Fruit fly (Drosophila melanogaster) whole organism, embryonic: ENCODE results near the gene insv.

Source experiments
- ATbp ChIP-seq: fragments of 200-800 bp; sonication (Bioruptor generic); optimal IDR thresholded peaks from 2 replicates; lab custom pipeline; 2017; ENCODE audit warnings: missing biosample characterization, mild to moderate bottlenecking, missing genetic modification characterization, missing genetic modification reagents
- BtbVII ChIP-seq: fragments of 200-800 bp; sonication (Bioruptor generic); optimal IDR thresholded peaks from 3 replicates; lab custom pipeline; 2017; ENCODE audit warnings: missing biosample characterization, mild to moderate bottlenecking, missing genetic modification characterization
- CG11247 ChIP-seq: fragments of 200-800 bp; sonication (Bioruptor generic); IDR thresholded peaks from 2 replicates; pipeline ENCODE4 v1.3.6; 2022; ENCODE audit warnings: missing biosample characterization, missing genetic modification characterization
- CG12744 ChIP-seq: fragments of 200-800 bp; sonication (Bioruptor generic); optimal IDR thresholded peaks from 2 replicates; lab custom pipeline; 2016; ENCODE audit warnings: missing biosample characterization, missing genetic modification characterization
- CG12942 ChIP-seq: fragments of 200-800 bp; sonication (Bioruptor generic); optimal IDR thresholded peaks from 3 replicates; lab custom pipeline; 2016; ENCODE audit warnings: missing biosample characterization, missing genetic modification characterization
- CG14710 ChIP-seq: fragments of 200-800 bp; sonication (Bioruptor generic); optimal IDR thresholded peaks from 3 replicates; lab custom pipeline; 2019; ENCODE audit warnings: missing biosample characterization, mild to moderate bottlenecking, missing genetic modification characterization, moderate library complexity
- CG14965 ChIP-seq: fragments of 200-800 bp; sonication (Bioruptor generic); optimal IDR thresholded peaks from 2 replicates; lab custom pipeline; 2016; ENCODE audit warnings: missing biosample characterization, missing genetic modification characterization, borderline replicate concordance
- CG15073 ChIP-seq: fragments of 200-800 bp; sonication (Bioruptor generic); optimal IDR thresholded peaks from 2 replicates; lab custom pipeline; 2016; ENCODE audit warnings: missing biosample characterization, missing genetic modification characterization
- CG16863 ChIP-seq: fragments of 200-800 bp; sonication (Bioruptor generic); optimal IDR thresholded peaks from 3 replicates; lab custom pipeline; 2016; ENCODE audit warnings: missing biosample characterization, missing genetic modification characterization
- CG17186 ChIP-seq: fragments of 200-800 bp; sonication (Bioruptor generic); optimal IDR thresholded peaks from 3 replicates; lab custom pipeline; 2017; ENCODE audit warnings: missing biosample characterization, missing genetic modification reagents, missing genetic modification characterization
- CG17361 ChIP-seq: fragments of 200-800 bp; sonication (Bioruptor generic); IDR thresholded peaks from 3 replicates; pipeline ENCODE4 v1.3.6; 2022; ENCODE audit warnings: missing biosample characterization, missing genetic modification characterization
- CG17612 ChIP-seq: fragments of 200-800 bp; sonication (Bioruptor generic); IDR thresholded peaks from 2 replicates; pipeline ENCODE4 v1.3.6; 2022; ENCODE audit warnings: missing biosample characterization, missing genetic modification characterization
- CG2712 ChIP-seq: fragments of 200-800 bp; optimal IDR thresholded peaks from 3 replicates; lab custom pipeline; 2019; ENCODE audit warnings: missing biosample characterization, mild to moderate bottlenecking, missing genetic modification characterization, moderate library complexity
- CG31441 ChIP-seq: fragments of 200-800 bp; sonication (Bioruptor generic); IDR thresholded peaks from 2 replicates; pipeline ENCODE4 v1.3.6; 2022; ENCODE audit warnings: missing biosample characterization, missing genetic modification characterization
- CG3726 ChIP-seq: fragments of 200-800 bp; sonication (Bioruptor generic); IDR thresholded peaks from 3 replicates; pipeline ENCODE4, ENCODE4 v1.3.6; 2022; ENCODE audit warnings: missing biosample characterization, missing genetic modification characterization
- CG43689 ChIP-seq: fragments of 200-800 bp; sonication (Bioruptor generic); IDR thresholded peaks from 2 replicates; pipeline ENCODE4 v1.3.6; 2022; ENCODE audit warnings: missing biosample characterization, missing genetic modification characterization
- CG6791 ChIP-seq: fragments of 200-800 bp; sonication (Bioruptor generic); IDR thresholded peaks from 3 replicates; pipeline ENCODE4 v1.3.6; 2022; ENCODE audit warnings: missing biosample characterization, missing genetic modification characterization; ENCODE audit not compliant: partially characterized antibody
- CG7839 ChIP-seq: fragments of 200-800 bp; sonication (Bioruptor generic); optimal IDR thresholded peaks from 3 replicates; lab custom pipeline; 2018; ENCODE audit warnings: missing biosample characterization, mild to moderate bottlenecking, missing genetic modification characterization, moderate library complexity
- CG7987 ChIP-seq: fragments of 200-800 bp; sonication (Bioruptor generic); optimal IDR thresholded peaks from 2 replicates; lab custom pipeline; 2018; ENCODE audit warnings: missing biosample characterization, mild to moderate bottlenecking, missing genetic modification characterization, moderate library complexity
- Dfd ChIP-seq, 2 experiments: fragments of >200 bp; optimal IDR thresholded peaks; 2 replicates each; lab custom pipeline; 2017; ENCODE audit warnings: missing biosample characterization in 2 of 2, missing genetic modification characterization in 2 of 2
- Med ChIP-seq: fragments of 200-800 bp; sonication (Bioruptor generic); peaks from one replicate; lab custom pipeline; 2016; ENCODE audit warnings: missing biosample characterization, missing genetic modification characterization, mild to moderate bottlenecking, inconsistent platforms, moderate library complexity
- Mes4 ChIP-seq: fragments of 200-800 bp; sonication (Bioruptor generic); optimal IDR thresholded peaks from 2 replicates; lab custom pipeline; 2016; ENCODE audit warnings: missing biosample characterization, missing genetic modification characterization
- Mrtf ChIP-seq: fragments of 200-800 bp; sonication (Bioruptor generic); IDR thresholded peaks from 3 replicates; pipeline ENCODE4 v1.3.6; 2022; ENCODE audit warnings: missing biosample characterization, missing genetic modification characterization
- NC2α ChIP-seq: fragments of 200-800 bp; sonication (Bioruptor generic); optimal IDR thresholded peaks from 2 replicates; lab custom pipeline; 2016; ENCODE audit warnings: missing biosample characterization, missing genetic modification characterization
- NFAT ChIP-seq: fragments of 200-800 bp; sonication (Bioruptor generic); IDR thresholded peaks from 2 replicates; pipeline ENCODE4 v1.3.6; 2022; ENCODE audit warnings: missing biosample characterization, missing genetic modification characterization
- Nf-YA ChIP-seq: fragments of 200-800 bp; sonication (Bioruptor generic); IDR thresholded peaks from 2 replicates; pipeline ENCODE4 v1.3.6; 2022; ENCODE audit warnings: missing biosample characterization, missing genetic modification characterization
- Optix ChIP-seq: fragments of 200-800 bp; sonication (Bioruptor generic); IDR thresholded peaks from 3 replicates; pipeline ENCODE4 v1.3.6; 2022; ENCODE audit warnings: missing biosample characterization, missing genetic modification characterization
- Ptx1 ChIP-seq: fragments of 200-800 bp; sonication (Bioruptor generic); IDR thresholded peaks from 2 replicates; pipeline ENCODE4 v1.3.6; 2022; ENCODE audit warnings: missing biosample characterization, missing genetic modification characterization
- Six4 ChIP-seq: fragments of 200-800 bp; sonication (Bioruptor generic); optimal IDR thresholded peaks from 2 replicates; lab custom pipeline; 2016; ENCODE audit warnings: missing biosample characterization, missing genetic modification characterization
- Sox100B ChIP-seq: fragments of 200-800 bp; sonication (Bioruptor generic); optimal IDR thresholded peaks from 3 replicates; lab custom pipeline; 2018; ENCODE audit warnings: missing biosample characterization, mild to moderate bottlenecking, missing genetic modification characterization
- ac ChIP-seq: fragments of 200-800 bp; sonication (Bioruptor generic); optimal IDR thresholded peaks from 3 replicates; lab custom pipeline; 2017; ENCODE audit warnings: missing biosample characterization, mild to moderate bottlenecking, missing genetic modification characterization
- cas ChIP-seq: fragments of 200-800 bp; sonication (Bioruptor generic); IDR thresholded peaks from 2 replicates; pipeline ENCODE4 v1.3.6; 2022; ENCODE audit warnings: missing biosample characterization, missing genetic modification characterization
- chn ChIP-seq: fragments of 200-800 bp; sonication (Bioruptor generic); optimal IDR thresholded peaks from 2 replicates; lab custom pipeline; 2016; ENCODE audit warnings: missing biosample characterization, missing genetic modification characterization
- crol ChIP-seq: fragments of 200-800 bp; sonication (Bioruptor generic); IDR thresholded peaks from 2 replicates; pipeline ENCODE4 v1.3.6; 2022; ENCODE audit warnings: missing biosample characterization, missing genetic modification characterization
- eyg ChIP-seq: fragments of 200-800 bp; sonication (Bioruptor generic); optimal IDR thresholded peaks from 3 replicates; lab custom pipeline; 2016; ENCODE audit warnings: missing biosample characterization, missing genetic modification characterization
- gem ChIP-seq: fragments of 200-800 bp; sonication (Bioruptor generic); optimal IDR thresholded peaks from 2 replicates; lab custom pipeline; 2019; ENCODE audit warnings: missing biosample characterization, mild to moderate bottlenecking, missing genetic modification characterization, moderate library complexity
- gro ChIP-seq: fragments of 200-800 bp; sonication (Bioruptor generic); optimal IDR thresholded peaks from 2 replicates; lab custom pipeline; 2016; ENCODE audit warnings: missing biosample characterization, missing genetic modification characterization
- jigr1 ChIP-seq: fragments of 200-800 bp; sonication (Bioruptor generic); IDR thresholded peaks from 3 replicates; pipeline ENCODE4 v1.3.6; 2022; ENCODE audit warnings: missing biosample characterization, missing genetic modification characterization
- kay ChIP-seq: fragments of 200-800 bp; sonication (Bioruptor generic); optimal IDR thresholded peaks from 2 replicates; lab custom pipeline; 2016; ENCODE audit warnings: missing biosample characterization, missing genetic modification characterization
- maf-S ChIP-seq: fragments of 200-800 bp; sonication (Bioruptor generic); optimal IDR thresholded peaks from 2 replicates; lab custom pipeline; 2016; ENCODE audit warnings: missing biosample characterization, missing genetic modification characterization
- peb ChIP-seq: fragments of 200-800 bp; sonication (Bioruptor generic); IDR thresholded peaks from 2 replicates; pipeline ENCODE4 v1.3.6; 2022; ENCODE audit warnings: missing biosample characterization, missing genetic modification characterization
- pho ChIP-seq: fragments of 200-800 bp; sonication (Bioruptor generic); optimal IDR thresholded peaks from 2 replicates; lab custom pipeline; 2016; ENCODE audit warnings: missing biosample characterization, missing genetic modification characterization
- repo ChIP-seq: fragments of 200-800 bp; sonication (Bioruptor generic); optimal IDR thresholded peaks from 2 replicates; lab custom pipeline; 2016; ENCODE audit warnings: missing biosample characterization, missing genetic modification characterization
- sisA ChIP-seq: fragments of 200-800 bp; sonication (Bioruptor generic); IDR thresholded peaks from 2 replicates; pipeline ENCODE4 v1.3.6; 2022; ENCODE audit warnings: missing biosample characterization, missing genetic modification characterization
- slou ChIP-seq: fragments of 200-800 bp; sonication (Bioruptor generic); optimal IDR thresholded peaks from 3 replicates; lab custom pipeline; 2016; ENCODE audit warnings: missing biosample characterization, missing genetic modification characterization
- ssp ChIP-seq: fragments of 200-800 bp; sonication (Bioruptor generic); IDR thresholded peaks from 2 replicates; pipeline ENCODE4 v1.3.6; 2022; ENCODE audit warnings: missing biosample characterization, missing genetic modification characterization
- tgo ChIP-seq: fragments of 200-800 bp; sonication (Bioruptor generic); IDR thresholded peaks from 3 replicates; pipeline ENCODE4 v1.3.6; 2022; ENCODE audit warnings: missing biosample characterization, missing genetic modification characterization
- tio ChIP-seq: fragments of 200-800 bp; sonication (Bioruptor generic); optimal IDR thresholded peaks from 2 replicates; lab custom pipeline; 2017; ENCODE audit warnings: missing biosample characterization, missing genetic modification characterization, inconsistent platforms
- tll ChIP-seq, 2 experiments: fragments of 200-800 bp in 1 of 2; fragments of >200 bp in 1 of 2; sonication (Bioruptor generic) in 1 of 2; optimal IDR thresholded peaks; 2 replicates each; lab custom pipeline; 2017 to 2019; ENCODE audit warnings: missing biosample characterization in 2 of 2, missing genetic modification characterization in 2 of 2, mild to moderate bottlenecking in 1 of 2, moderate library complexity in 1 of 2
- trem ChIP-seq: fragments of 200-800 bp; optimal IDR thresholded peaks from 3 replicates; lab custom pipeline; 2019; ENCODE audit warnings: missing biosample characterization, mild to moderate bottlenecking, missing genetic modification characterization, moderate library complexity
- wor ChIP-seq: fragments of 200-800 bp; sonication (Bioruptor generic); IDR thresholded peaks from 2 replicates; pipeline ENCODE4 v1.3.6; 2022; ENCODE audit warnings: missing biosample characterization, missing genetic modification characterization
- zen ChIP-seq: fragments of 200-800 bp; sonication (Bioruptor generic); optimal IDR thresholded peaks from 3 replicates; lab custom pipeline; 2018; ENCODE audit warnings: missing biosample characterization, mild to moderate bottlenecking, missing genetic modification characterization, moderate library complexity

insv gene

DNA sequence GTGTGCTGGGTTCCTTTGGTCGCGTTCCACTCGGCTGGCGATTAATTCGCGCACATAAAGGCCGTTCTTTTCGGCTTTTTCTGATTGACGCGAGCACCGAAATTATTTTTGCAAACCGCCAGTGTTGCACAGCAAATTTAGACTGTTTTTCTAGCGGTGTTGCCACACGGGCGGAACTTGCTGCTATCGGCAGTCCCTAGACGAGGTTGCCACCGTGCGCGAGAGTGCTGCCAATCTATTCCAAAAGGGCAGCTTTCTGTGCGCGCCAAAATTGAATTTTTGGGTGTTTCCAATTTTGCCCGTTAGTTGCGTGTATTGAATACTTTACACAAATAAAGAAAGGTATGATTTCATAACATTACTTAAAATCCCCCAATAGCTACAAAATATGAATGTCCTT, 8.5 kb upstream of the insv start, which contains the start of gene Drp1 (continued):
- peak; percentile 63 for TF ChIP-seq CG7987 (GFP tag; lab: Kevin White, UChicago)
- no peak for TF ChIP-seq crol (GFP tag; lab: Robert Waterston, UW)
- TF ChIP-seq Nf-YA (GFP tag; lab: Robert Waterston, UW), result no peak
- TF ChIP-seq CG2712 (tag; lab: Kevin White, UChicago), result peak; percentile 52
- TF ChIP-seq CG15073 (GFP tag; lab: Kevin White, UChicago), result no peak
- TF ChIP-seq CG17612 (GFP tag; lab: Robert Waterston, UW), result no peak
- peak; percentile 25 for TF ChIP-seq slou
- TF ChIP-seq Sox100B (GFP tag; lab: Kevin White, UChicago), result no peak
- TF ChIP-seq CG12744 (GFP tag; lab: Kevin White, UChicago), result peak; percentile 43
- TF ChIP-seq CG43689 (GFP tag; lab: Robert Waterston, UW), result no peak
- no peak for TF ChIP-seq Mes4 (GFP tag; lab: Kevin White, UChicago)
- TF ChIP-seq ac, result no peak
- peak; percentile 82 for TF ChIP-seq CG14710 (tag; lab: Kevin White, UChicago)
- peak; percentile 80 for TF ChIP-seq CG6791
- no peak for TF ChIP-seq tll (GFP tag; optimal IDR thresholded peaks at IDR 0.05; lab: Kevin White, UChicago)
- no peak for TF ChIP-seq peb (GFP tag; lab: Robert Waterston, UW)
- TF ChIP-seq trem (tag; lab: Kevin White, UChicago), result peak; percentile 99
- TF ChIP-seq CG17361 (GFP tag; lab: Robert Waterston, UW), result 0 out of 3 replicates have a peak, but pooled peaks have one; percentile 30
- TF ChIP-seq gro (GFP tag; lab: Kevin White, UChicago), result peak; percentile 51
- 0 out of 3 replicates have a peak, but pooled peaks have one; percentile 14 for TF ChIP-seq Optix (GFP tag; lab: Robert Waterston, UW)
- TF ChIP-seq sisA (GFP tag; lab: Robert Waterston, UW), result peak; percentile 63
- TF ChIP-seq kay (GFP tag; lab: Kevin White, UChicago), result peak; percentile 21
- no peak for TF ChIP-seq tgo
- TF ChIP-seq CG7839, result no peak
- TF ChIP-seq NC2α, result peak; percentile 20
- TF ChIP-seq zen (tag; lab: Kevin White, UChicago), result peak; percentile 16
- peak; percentile 65 for TF ChIP-seq CG12942 (GFP tag; lab: Kevin White, UChicago)
- TF ChIP-seq maf-S, result peak; percentile 42
- TF ChIP-seq tio (GFP tag; lab: Kevin White, UChicago), result no peak
- peak; percentile 53 for TF ChIP-seq repo (GFP tag; lab: Kevin White, UChicago)
- TF ChIP-seq gem, result no peak
- no peak for TF ChIP-seq Dfd (GFP tag; optimal IDR thresholded peaks at IDR 0.05; lab: Kevin White, UChicago)
- peak; percentile 76 for TF ChIP-seq CG17186
- TF ChIP-seq ssp (GFP tag; lab: Robert Waterston, UW), result no peak
- peak; percentile 53 for TF ChIP-seq chn
- TF ChIP-seq Med, result peak; percentile 96
- TF ChIP-seq CG14965, result no peak
- no peak; the same call in 1 of the 2 replicates for TF ChIP-seq CG31441 (GFP tag; lab: Robert Waterston, UW)
- TF ChIP-seq CG11247 (GFP tag; lab: Robert Waterston, UW), result peak; percentile 74
- no peak for TF ChIP-seq CG3726
- TF ChIP-seq BtbVII (GFP tag; lab: Kevin White, UChicago), result no peak
- no peak for TF ChIP-seq ATbp (GFP tag; lab: Kevin White, UChicago)
- TF ChIP-seq jigr1 (GFP tag; lab: Robert Waterston, UW), result no peak
- peak; percentile 61 for TF ChIP-seq Ptx1 (GFP tag; lab: Robert Waterston, UW)
- TF ChIP-seq cas, result peak; percentile 35; the same call in 1 of the 2 replicates
- no peak for TF ChIP-seq eyg (GFP tag; lab: Kevin White, UChicago)
- peak; percentile 69 for TF ChIP-seq pho (GFP tag; lab: Kevin White, UChicago)
- no peak for TF ChIP-seq wor
- no peak for TF ChIP-seq CG16863 (GFP tag; lab: Kevin White, UChicago)
- peak; percentile 68 for TF ChIP-seq NFAT (GFP tag; lab: Robert Waterston, UW)
- 0 out of 3 replicates have a peak, but pooled peaks have one; percentile 27 for TF ChIP-seq Mrtf (GFP tag; lab: Robert Waterston, UW)
- TF ChIP-seq Six4 (GFP tag; lab: Kevin White, UChicago), result peak; percentile 33
